Fruit fly (Drosophila melanogaster) whole organism, prepupa: ENCODE data around the gene colt.

ENCODE experiments used
- Blimp-1 ChIP-seq: fragments of 200-800 bp; sonication (Bioruptor generic); optimal IDR thresholded peaks from 3 replicates; lab custom pipeline; 2017; ENCODE audit warnings: missing biosample characterization, missing genetic modification characterization, mild to moderate bottlenecking, moderate library complexity, missing genetic modification reagents
- CG10669 ChIP-seq: fragments of 200-800 bp; sonication (Bioruptor generic); optimal IDR thresholded peaks from 3 replicates; lab custom pipeline; 2018; ENCODE audit warnings: missing biosample characterization, mild to moderate bottlenecking, missing genetic modification characterization, moderate library complexity
- CG11294 ChIP-seq: fragments of 200-800 bp; sonication (Bioruptor generic); IDR thresholded peaks from 2 replicates; pipeline ENCODE4 v1.3.6; 2022; ENCODE audit warnings: missing biosample characterization, missing genetic modification characterization
- CG11762 ChIP-seq: fragments of 200-800 bp; sonication (Bioruptor generic); optimal IDR thresholded peaks from 3 replicates; lab custom pipeline; 2016; ENCODE audit warnings: missing biosample characterization, missing genetic modification characterization; ENCODE audit not compliant: insufficient read depth
- CG11902 ChIP-seq: fragments of 200-800 bp; sonication (Bioruptor generic); optimal IDR thresholded peaks from 3 replicates; lab custom pipeline; 2016; ENCODE audit warnings: missing biosample characterization, missing genetic modification characterization
- CG15336 ChIP-seq: fragments of 200-800 bp; sonication (Bioruptor generic); IDR thresholded peaks from 2 replicates; pipeline ENCODE4 v1.3.6; 2022; ENCODE audit warnings: missing biosample characterization, missing genetic modification characterization
- CG1621 ChIP-seq: fragments of 200-800 bp; sonication (Bioruptor generic); optimal IDR thresholded peaks from 3 replicates; lab custom pipeline; 2018; ENCODE audit warnings: missing biosample characterization, mild to moderate bottlenecking, missing genetic modification characterization
- CG3032 ChIP-seq: fragments of 200-800 bp; optimal IDR thresholded peaks from 2 replicates; lab custom pipeline; 2019; ENCODE audit warnings: missing biosample characterization, mild to moderate bottlenecking, missing genetic modification characterization, moderate library complexity
- CG31627 ChIP-seq: fragments of 200-800 bp; sonication (Bioruptor generic); optimal IDR thresholded peaks from 3 replicates; lab custom pipeline; 2016; ENCODE audit warnings: missing biosample characterization, missing genetic modification characterization
- CG32006 ChIP-seq: fragments of 200-800 bp; sonication (Bioruptor generic); optimal IDR thresholded peaks from 3 replicates; lab custom pipeline; 2017; ENCODE audit warnings: missing biosample characterization, mild to moderate bottlenecking, missing genetic modification characterization
- CG34406 ChIP-seq: fragments of 200-800 bp; sonication (Bioruptor generic); optimal IDR thresholded peaks from 3 replicates; lab custom pipeline; 2016; ENCODE audit warnings: missing biosample characterization, missing genetic modification characterization
- CG3919 ChIP-seq: fragments of 200-800 bp; sonication (Bioruptor generic); optimal IDR thresholded peaks from 3 replicates; lab custom pipeline; 2016; ENCODE audit warnings: missing biosample characterization, missing genetic modification characterization
- CG4318 ChIP-seq: fragments of 200-800 bp; sonication (Bioruptor generic); optimal IDR thresholded peaks from 3 replicates; lab custom pipeline; 2017; ENCODE audit warnings: missing biosample characterization, mild to moderate bottlenecking, missing genetic modification characterization
- CG6163 ChIP-seq: fragments of 200-800 bp; sonication (Bioruptor generic); IDR thresholded peaks from 3 replicates; pipeline ENCODE4 v1.3.6; 2022; ENCODE audit warnings: missing biosample characterization, missing genetic modification characterization
- CG6276 ChIP-seq: fragments of 200-800 bp; sonication (Bioruptor generic); optimal IDR thresholded peaks from 2 replicates; lab custom pipeline; 2017; ENCODE audit warnings: missing biosample characterization, mild to moderate bottlenecking, missing genetic modification characterization
- CG6792 ChIP-seq: fragments of 200-800 bp; sonication (Bioruptor generic); optimal IDR thresholded peaks from 3 replicates; lab custom pipeline; 2016; ENCODE audit warnings: missing biosample characterization, missing genetic modification characterization
- CG6808 ChIP-seq: fragments of 200-800 bp; sonication (Bioruptor generic); optimal IDR thresholded peaks from 3 replicates; lab custom pipeline; 2017; ENCODE audit warnings: missing biosample characterization, missing genetic modification characterization, mild to moderate bottlenecking, moderate library complexity, missing genetic modification reagents
- CG6854 ChIP-seq: fragments of 200-800 bp; sonication (Bioruptor generic); optimal IDR thresholded peaks from 2 replicates; lab custom pipeline; 2017; ENCODE audit warnings: missing biosample characterization, mild to moderate bottlenecking, missing genetic modification characterization
- CG7368 ChIP-seq: fragments of 200-800 bp; sonication (Bioruptor generic); optimal IDR thresholded peaks from 3 replicates; lab custom pipeline; 2016; ENCODE audit warnings: missing biosample characterization, missing genetic modification characterization
- CG8119 ChIP-seq: fragments of 200-800 bp; sonication (Bioruptor generic); IDR thresholded peaks from 3 replicates; pipeline ENCODE4 v1.3.6; 2022; ENCODE audit warnings: missing biosample characterization, missing genetic modification characterization
- CG8319 ChIP-seq: fragments of 200-800 bp; sonication (Bioruptor generic); optimal IDR thresholded peaks from 3 replicates; lab custom pipeline; 2016; ENCODE audit warnings: missing biosample characterization, missing genetic modification characterization
- CG8632 ChIP-seq: fragments of 200-800 bp; sonication (Bioruptor generic); optimal IDR thresholded peaks from 3 replicates; lab custom pipeline; 2016; ENCODE audit warnings: missing biosample characterization, missing genetic modification characterization
- CG9139 ChIP-seq: fragments of 200-800 bp; sonication (Bioruptor generic); optimal IDR thresholded peaks from 3 replicates; lab custom pipeline; 2017; ENCODE audit warnings: missing biosample characterization, mild to moderate bottlenecking, missing genetic modification characterization
- Eip93F ChIP-seq: fragments of 200-800 bp; sonication (Bioruptor generic); optimal IDR thresholded peaks from 2 replicates; lab custom pipeline; 2016; ENCODE audit warnings: missing biosample characterization, mild to moderate bottlenecking, missing genetic modification characterization
- Ets21C ChIP-seq: fragments of 200-800 bp; sonication (Bioruptor generic); optimal IDR thresholded peaks from 3 replicates; lab custom pipeline; 2016; ENCODE audit warnings: missing biosample characterization, missing genetic modification characterization
- Ets96B ChIP-seq: fragments of 200-800 bp; optimal IDR thresholded peaks from 2 replicates; lab custom pipeline; 2019; ENCODE audit warnings: missing biosample characterization, mild to moderate bottlenecking, missing genetic modification characterization, moderate library complexity
- Gug ChIP-seq: fragments of 200-800 bp; sonication (Bioruptor generic); IDR thresholded peaks from 2 replicates; pipeline ENCODE4 v1.3.6; 2022; ENCODE audit warnings: missing biosample characterization, missing genetic modification characterization
- Hr38 ChIP-seq: sonication (Bioruptor generic); optimal IDR thresholded peaks from 2 replicates; lab custom pipeline; 2016; ENCODE audit warnings: missing biosample characterization, missing genetic modification characterization
- Hr39 ChIP-seq: fragments of 200-800 bp; sonication (Bioruptor generic); optimal IDR thresholded peaks from 2 replicates; lab custom pipeline; 2016; ENCODE audit warnings: missing biosample characterization, missing genetic modification characterization
- Hr4 ChIP-seq: fragments of 200-800 bp; sonication (Bioruptor generic); optimal IDR thresholded peaks from 3 replicates; lab custom pipeline; 2016; ENCODE audit warnings: missing biosample characterization, missing genetic modification characterization
- Met ChIP-seq: fragments of 200-800 bp; sonication (Bioruptor generic); optimal IDR thresholded peaks from 3 replicates; lab custom pipeline; 2016; ENCODE audit warnings: missing biosample characterization, missing genetic modification characterization
- OdsH ChIP-seq: fragments of 200-800 bp; sonication (Bioruptor generic); optimal IDR thresholded peaks from 3 replicates; lab custom pipeline; 2016; ENCODE audit warnings: missing biosample characterization, missing genetic modification characterization
- Smox ChIP-seq: fragments of 200-800 bp; sonication (Bioruptor generic); optimal IDR thresholded peaks from 3 replicates; lab custom pipeline; 2016; ENCODE audit warnings: missing biosample characterization, missing genetic modification characterization
- Sox102F ChIP-seq: fragments of 200-800 bp; sonication (Bioruptor generic); optimal IDR thresholded peaks from 2 replicates; lab custom pipeline; 2016; ENCODE audit warnings: missing biosample characterization, mild to moderate bottlenecking, missing genetic modification characterization
- Sox14 ChIP-seq: fragments of 200-800 bp; sonication (Bioruptor generic); optimal IDR thresholded peaks from 3 replicates; lab custom pipeline; 2016; ENCODE audit warnings: missing biosample characterization, missing genetic modification characterization
- Sox15 ChIP-seq: fragments of 200-800 bp; sonication (Bioruptor generic); optimal IDR thresholded peaks from 3 replicates; lab custom pipeline; 2016; ENCODE audit warnings: missing biosample characterization, missing genetic modification characterization
- achi ChIP-seq: fragments of 200-800 bp; sonication (Bioruptor generic); optimal IDR thresholded peaks from 3 replicates; lab custom pipeline; 2016; ENCODE audit warnings: missing biosample characterization, missing genetic modification characterization
- cyc ChIP-seq: fragments of 200-800 bp; sonication (Bioruptor generic); optimal IDR thresholded peaks from 3 replicates; lab custom pipeline; 2016; ENCODE audit warnings: missing biosample characterization, missing genetic modification characterization
- dac ChIP-seq: fragments of 200-800 bp; sonication (Bioruptor generic); optimal IDR thresholded peaks from 2 replicates; lab custom pipeline; 2017; ENCODE audit warnings: missing biosample characterization, mild to moderate bottlenecking, missing genetic modification characterization
- dsx ChIP-seq: fragments of 200-800 bp; optimal IDR thresholded peaks from 3 replicates; lab custom pipeline; 2019; ENCODE audit warnings: missing biosample characterization, mild to moderate bottlenecking, missing genetic modification characterization, moderate library complexity; ENCODE audit not compliant: poor library complexity, severe bottlenecking
- eg ChIP-seq: fragments of 200-800 bp; sonication (Bioruptor generic); IDR thresholded peaks from 3 replicates; pipeline ENCODE4 v1.3.6; 2022; ENCODE audit warnings: missing biosample characterization, missing genetic modification characterization
- esn ChIP-seq: fragments of 200-800 bp; sonication (Bioruptor generic); optimal IDR thresholded peaks from 2 replicates; lab custom pipeline; 2016; ENCODE audit warnings: missing biosample characterization, mild to moderate bottlenecking, missing genetic modification characterization, moderate library complexity
- fd59A ChIP-seq: fragments of 200-800 bp; sonication (Bioruptor generic); optimal IDR thresholded peaks from 2 replicates; lab custom pipeline; 2017; ENCODE audit warnings: missing biosample characterization, mild to moderate bottlenecking, missing genetic modification characterization, missing genetic modification reagents
- fd85E ChIP-seq: fragments of 200-800 bp; sonication (Bioruptor generic); optimal IDR thresholded peaks from 3 replicates; lab custom pipeline; 2016; ENCODE audit warnings: missing biosample characterization, missing genetic modification characterization
- fkh ChIP-seq: fragments of 200-800 bp; sonication (Bioruptor generic); optimal IDR thresholded peaks from 3 replicates; lab custom pipeline; 2017; ENCODE audit warnings: missing biosample characterization, mild to moderate bottlenecking, missing genetic modification characterization, moderate library complexity
- salr ChIP-seq, 2 experiments: fragments of 200-800 bp; sonication (Bioruptor generic); optimal IDR thresholded peaks; 3 replicates each; lab custom pipeline; 2016 to 2018; ENCODE audit warnings: missing biosample characterization in 2 of 2, missing genetic modification characterization in 2 of 2, mild to moderate bottlenecking in 1 of 2
- spab ChIP-seq: fragments of 200-800 bp; sonication (Bioruptor generic); optimal IDR thresholded peaks from 2 replicates; lab custom pipeline; 2017; ENCODE audit warnings: missing biosample characterization, mild to moderate bottlenecking, missing genetic modification characterization, missing genetic modification reagents
- ss ChIP-seq, 2 experiments: fragments of 200-800 bp; sonication (Bioruptor generic); optimal IDR thresholded peaks; 2 replicates in 1 of 2; 3 replicates in 1 of 2; lab custom pipeline; 2017 to 2018; ENCODE audit warnings: mild to moderate bottlenecking in 2 of 2, missing biosample characterization in 2 of 2, missing genetic modification characterization in 2 of 2, moderate library complexity in 1 of 2
- svp ChIP-seq: fragments of 200-800 bp; sonication (Bioruptor generic); peaks from one replicate; lab custom pipeline; 2016; ENCODE audit warnings: missing biosample characterization, missing genetic modification characterization
- vri ChIP-seq: fragments of 200-800 bp; sonication (Bioruptor generic); optimal IDR thresholded peaks from 3 replicates; lab custom pipeline; 2016; ENCODE audit warnings: missing biosample characterization, mild to moderate bottlenecking, missing genetic modification characterization

The colt gene

dm6 chr2L:2769476-2770185 is at the start of gene colt, which contains the start of gene HINT1:
TSS of gene colt (minus strand) at chr2L:2770069.
TSS of gene HINT1 (plus strand) at chr2L:2770135.
- TF ChIP-seq Hr39 (no peak), Hr4 (GFP tag; lab: Kevin White, UChicago) (peak; percentile 71), CG3919 (GFP tag; lab: Kevin White, UChicago) (peak; percentile 77), CG6854 (GFP tag; lab: Kevin White, UChicago) (peak; percentile 92), CG6276 (GFP tag; lab: Kevin White, UChicago) (peak; percentile 96), esn (peak; percentile 3), salr (GFP tag; optimal IDR thresholded peaks at IDR 0.05; lab: Kevin White, UChicago) (peak; percentile 51 to 77), CG8632 (GFP tag; lab: Kevin White, UChicago) (no peak), fd85E (no peak), Ets21C (GFP tag; lab: Kevin White, UChicago) (no peak), dac (GFP tag; lab: Kevin White, UChicago) (peak; percentile 64), Sox14 (GFP tag; lab: Kevin White, UChicago) (peak; percentile 70), CG34406 (GFP tag; lab: Kevin White, UChicago) (peak; percentile 41), CG6163 (GFP tag; lab: Robert Waterston, UW) (peak; percentile 52; the same call in 2 of the 3 replicates), Hr38 (GFP tag; lab: Kevin White, UChicago) (no peak), fd59A (GFP tag; lab: Kevin White, UChicago) (no peak), CG6792 (GFP tag; lab: Kevin White, UChicago) (no peak), cyc (GFP tag; lab: Kevin White, UChicago) (peak; percentile 37), OdsH (GFP tag; lab: Kevin White, UChicago) (peak; percentile 41), Gug (GFP tag; lab: Robert Waterston, UW) (no peak), eg (GFP tag; lab: Robert Waterston, UW) (peak; percentile 60; the same call in 1 of the 3 replicates), dsx (GFP tag; lab: Kevin White, UChicago) (peak; percentile 75), Met (no peak), CG1621 (tag; lab: Kevin White, UChicago) (peak; percentile 91), Sox102F (GFP tag; lab: Kevin White, UChicago) (peak; percentile 40), Sox15 (GFP tag; lab: Kevin White, UChicago) (no peak), CG8319 (GFP tag; lab: Kevin White, UChicago) (peak; percentile 0), CG32006 (GFP tag; lab: Kevin White, UChicago) (peak; percentile 64), CG6808 (GFP tag; lab: Kevin White, UChicago) (peak; percentile 96), Eip93F (no peak), svp (GFP tag; lab: Kevin White, UChicago) (peak; percentile 76), Ets96B (peak; percentile 62), CG10669 (peak; percentile 77), Blimp-1 (GFP tag; lab: Kevin White, UChicago) (no peak), achi (GFP tag; lab: Kevin White, UChicago) (peak; percentile 47), CG11294 (no peak), CG11762 (GFP tag; lab: Kevin White, UChicago) (peak; percentile 75), fkh (GFP tag; lab: Kevin White, UChicago) (no peak), CG15336 (GFP tag; lab: Robert Waterston, UW) (peak; percentile 74), CG31627 (GFP tag; lab: Kevin White, UChicago) (no peak), spab (GFP tag; lab: Kevin White, UChicago) (peak; percentile 82), ss (GFP tag; optimal IDR thresholded peaks at IDR 0.05; lab: Kevin White, UChicago) (peak; percentile 97 to 99), CG3032 (tag; lab: Kevin White, UChicago) (peak; percentile 65), CG11902 (GFP tag; lab: Kevin White, UChicago) (no peak), CG4318 (GFP tag; lab: Kevin White, UChicago) (no peak), CG8119 (GFP tag; lab: Robert Waterston, UW) (peak; percentile 71; the same call in 2 of the 3 replicates), CG9139 (GFP tag; lab: Kevin White, UChicago) (peak; percentile 98), CG7368 (GFP tag; lab: Kevin White, UChicago) (peak; percentile 66), vri (GFP tag; lab: Kevin White, UChicago) (peak; percentile 45), Smox (no peak)
